Worm (Caenorhabditis elegans) whole organism, L4/young adult: ENCODE results near the gene D1025.1.

Source experiments
- dao-5 ChIP-seq: sonication (generic microtip); optimal IDR thresholded peaks from 2 replicates; lab custom pipeline; 2016; ENCODE audit warnings: missing genotype, missing genetic modification characterization, moderate library complexity, missing compliant biosample characterization
- him-1 ChIP-seq: sonication (generic microtip); optimal IDR thresholded peaks from 2 replicates; lab custom pipeline; 2016; ENCODE audit warnings: missing genotype, missing genetic modification reagents, missing genetic modification characterization, missing compliant biosample characterization

DNA sequence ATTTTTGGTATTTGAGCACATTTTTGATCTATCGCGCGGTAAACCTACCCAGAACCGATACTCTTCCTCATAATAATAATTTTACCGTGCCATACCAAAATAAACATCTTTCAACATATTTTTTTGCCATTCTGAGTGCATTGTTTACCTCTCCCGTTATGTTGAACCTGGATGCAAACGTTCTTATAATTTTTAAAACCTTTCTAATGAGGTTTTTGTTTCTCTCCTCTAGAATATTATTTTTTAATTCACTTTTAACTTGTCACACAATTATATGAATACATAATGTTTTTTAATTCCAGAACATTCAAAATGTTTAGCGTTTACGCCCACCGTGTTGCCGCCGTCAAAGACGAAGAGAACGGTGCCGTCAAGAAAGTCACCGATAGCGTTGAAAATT, 25.0 kb downstream of the D1025.1 start, which contains the start of gene enri-2:
- TF ChIP-seq him-1 (tag; lab: Kevin White, UChicago): no peak
- no peak for TF ChIP-seq dao-5 (tag; lab: Kevin White, UChicago)
